Worm (Caenorhabditis elegans): Measurements from ENCODE around the gene sqv-7.
A peak's percentile ranks its signal among the peaks of the same experiment; 100 is the strongest.

DNA sequence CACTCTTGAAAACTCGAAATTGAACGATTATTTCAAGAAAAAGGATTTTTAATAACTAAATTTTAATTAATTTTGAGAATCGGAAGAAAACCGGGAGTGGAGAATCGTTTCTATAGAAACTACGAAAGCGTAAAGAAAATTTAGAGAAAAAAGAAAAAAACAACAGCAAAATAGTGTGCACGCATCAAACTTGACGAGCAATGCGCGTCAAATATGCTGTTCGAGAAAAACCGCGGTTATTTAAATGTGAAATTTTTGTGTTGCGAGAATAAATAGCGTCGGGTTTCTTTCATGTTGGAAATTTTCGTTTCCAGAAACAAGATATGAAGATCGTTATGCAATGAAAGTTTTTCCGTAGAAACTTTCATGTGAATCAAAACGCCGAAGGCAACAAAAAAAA lies 38.5 kb downstream of the sqv-7 start:
- TF ChIP-seq efl-1 (GFP tag; optimal IDR thresholded peaks at IDR 0.05): peak; percentile 54
- TF ChIP-seq B0261.1 (tag; optimal IDR thresholded peaks at IDR 0.05): no peak

Data from whole organism, young adult.